Fruit fly (Drosophila melanogaster) whole organism: ENCODE data around the gene Afti.

ENCODE experiments used
- CG8478 ChIP-seq: fragments of >200 bp; optimal IDR thresholded peaks from 2 replicates; lab custom pipeline; 2018; ENCODE audit warnings: inconsistent platforms
- EcR ChIP-seq, 2 experiments: fragments of >200 bp; optimal IDR thresholded peaks; 2 replicates each; lab custom pipeline; 2017; ENCODE audit warnings: missing biosample characterization in 2 of 2, missing genetic modification characterization in 2 of 2, missing genetic modification reagents in 2 of 2
- pan ChIP-seq: fragments of >200 bp; optimal IDR thresholded peaks from 2 replicates; lab custom pipeline; 2017
- psq ChIP-seq: fragments of >200 bp; optimal IDR thresholded peaks from 2 replicates; lab custom pipeline; 2017
- usp ChIP-seq: fragments of >200 bp; optimal IDR thresholded peaks from 2 replicates; lab custom pipeline; 2017; ENCODE audit warnings: missing biosample characterization, missing genetic modification characterization, mixed read lengths

DNA sequence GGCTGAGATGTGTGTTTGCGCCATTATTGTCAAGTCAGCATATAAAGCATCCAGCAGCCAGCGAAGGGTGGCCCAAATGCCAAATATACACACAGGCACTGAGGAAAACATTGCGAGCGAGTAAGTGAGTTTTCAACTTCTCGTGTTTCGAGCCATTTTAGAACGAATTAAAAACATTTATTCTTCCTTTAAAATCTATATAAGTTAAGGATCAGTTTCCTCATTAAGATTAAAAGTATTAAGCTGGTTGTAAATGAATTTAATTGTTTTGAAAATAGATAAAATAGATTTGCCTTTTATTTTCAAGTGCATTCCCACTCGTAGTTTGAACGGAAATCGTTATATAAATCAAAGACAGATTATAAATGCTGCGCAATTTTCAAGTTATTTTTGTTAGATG lies 24.9 kb upstream of the Afti start:
- TF ChIP-seq usp (GFP tag; lab: Kevin White, UChicago) (no peak), CG8478 (lab: Kevin White, UChicago) (no peak), EcR (GFP tag; optimal IDR thresholded peaks at IDR 0.05; lab: Kevin White, UChicago) (no peak), psq (lab: Kevin White, UChicago) (no peak), pan (no peak)
